Worm (Caenorhabditis elegans): ENCODE data around the gene srh-104.

DNA sequence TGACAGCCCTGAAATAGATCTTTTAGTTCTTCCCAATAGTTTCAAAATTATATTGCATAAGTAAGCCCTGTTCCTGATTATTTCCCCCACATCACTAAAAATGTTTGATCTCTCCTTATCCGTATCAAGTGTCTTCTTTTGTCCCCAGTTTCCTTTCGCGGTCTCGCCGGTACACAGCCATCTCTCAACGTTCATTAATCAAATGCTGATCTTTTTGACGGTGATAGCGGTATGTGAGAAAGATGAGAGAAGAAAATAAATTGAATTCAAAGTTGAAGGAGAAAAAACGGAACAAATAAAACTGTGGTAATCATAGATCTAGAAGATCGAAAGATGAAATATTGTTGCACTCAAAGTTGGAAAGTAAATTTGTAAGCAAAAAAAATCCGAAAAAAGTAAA lies 32.3 kb downstream of the srh-104 start:
- no peak for TF ChIP-seq sox-4 (tag; optimal IDR thresholded peaks at IDR 0.05)
- no peak for TF ChIP-seq hlh-30 (tag; optimal IDR thresholded peaks at IDR 0.05; ENCODE audit: insufficient read depth)
- no peak for TF ChIP-seq nhr-11 (tag; optimal IDR thresholded peaks at IDR 0.05)
- TF ChIP-seq ztf-16 (tag; optimal IDR thresholded peaks at IDR 0.05) = no peak
- TF ChIP-seq C08G9.2 (tag; optimal IDR thresholded peaks at IDR 0.05) = no peak
- TF ChIP-seq hlh-8 (tag; optimal IDR thresholded peaks at IDR 0.05) = no peak
- no peak for TF ChIP-seq ceh-30 (tag; optimal IDR thresholded peaks at IDR 0.05)
- no peak for TF ChIP-seq nfya-1 (tag; optimal IDR thresholded peaks at IDR 0.05)
- no peak for TF ChIP-seq ama-1 (optimal IDR thresholded peaks at IDR 0.05)
- TF ChIP-seq fkh-6 (tag; optimal IDR thresholded peaks at IDR 0.05) = no peak
